Fruit fly (Drosophila melanogaster): Measurements from ENCODE around the gene Ost48.

Ost48 gene

dm6 chrX:9193604-9194003 is 35.3 kb upstream of the Ost48 start, which contains the start of gene CG12106 (continued):
- TF ChIP-seq E2f2 (GFP tag; IDR thresholded peaks at IDR 0.05) (peak; percentile 35; the same call in 1 of the 2 replicates), gem (tag; optimal IDR thresholded peaks at IDR 0.05) (peak; percentile 71), slbo (GFP tag; IDR thresholded peaks at IDR 0.05) (peak; percentile 72), CG14050 (GFP tag; IDR thresholded peaks at IDR 0.05) (peak; percentile 32; the same call in 1 of the 3 replicates), Med (GFP tag) (peak; percentile 87), jing (GFP tag; optimal IDR thresholded peaks at IDR 0.05) (peak; percentile 14), CG6272 (GFP tag; IDR thresholded peaks at IDR 0.05) (no peak), ind (GFP tag; optimal IDR thresholded peaks at IDR 0.05) (peak; percentile 51), Atf3 (GFP tag; optimal IDR thresholded peaks at IDR 0.05) (no peak), trem (tag; optimal IDR thresholded peaks at IDR 0.05) (peak; percentile 26), Hr3 (GFP tag; optimal IDR thresholded peaks at IDR 0.05) (peak; percentile 4), ftz-f1 (GFP tag; optimal IDR thresholded peaks at IDR 0.05) (no peak), CG15514 (GFP tag; optimal IDR thresholded peaks at IDR 0.05) (peak; percentile 98), CG31441 (GFP tag; IDR thresholded peaks at IDR 0.05) (peak; percentile 33; the same call in 1 of the 2 replicates), pan (optimal IDR thresholded peaks at IDR 0.05) (no peak), pan (GFP tag; optimal IDR thresholded peaks at IDR 0.05 in 1 of 2, IDR thresholded peaks at IDR 0.05 in 1 of 2) (peak in 1 of 2 experiments; percentile 44), lbe (GFP tag; optimal IDR thresholded peaks at IDR 0.05) (peak; percentile 12), Elba2 (GFP tag; optimal IDR thresholded peaks at IDR 0.05) (no peak), CG13123 (GFP tag; optimal IDR thresholded peaks at IDR 0.05) (peak; percentile 20), CG17359 (tag; optimal IDR thresholded peaks at IDR 0.05) (peak; percentile 27), knrl (GFP tag; IDR thresholded peaks at IDR 0.05; ENCODE audit: partially characterized antibody) (no peak), tgo (GFP tag; IDR thresholded peaks at IDR 0.05) (peak; percentile 62; the same call in 2 of the 3 replicates), CG18011 (GFP tag; optimal IDR thresholded peaks at IDR 0.05) (no peak), Atf-2 (GFP tag; optimal IDR thresholded peaks at IDR 0.05) (peak; percentile 1), sug (tag; optimal IDR thresholded peaks at IDR 0.05) (peak; percentile 56), CG4617 (GFP tag; optimal IDR thresholded peaks at IDR 0.05; ENCODE audit: borderline replicate concordance) (peak; percentile 23), dmrt11E (tag; optimal IDR thresholded peaks at IDR 0.05) (peak; percentile 9), CG9727 (GFP tag; optimal IDR thresholded peaks at IDR 0.05) (peak; percentile 3), CG34376 (GFP tag; optimal IDR thresholded peaks at IDR 0.05) (peak; percentile 25), CG17829 (tag; optimal IDR thresholded peaks at IDR 0.05) (peak; percentile 49), nom (GFP tag; optimal IDR thresholded peaks at IDR 0.05) (peak; percentile 13), CG7839 (tag; optimal IDR thresholded peaks at IDR 0.05) (peak; percentile 62), cas (GFP tag; IDR thresholded peaks at IDR 0.05) (no peak), CG6854 (GFP tag; optimal IDR thresholded peaks at IDR 0.05) (no peak), Chrac-16 (GFP tag; optimal IDR thresholded peaks at IDR 0.05) (peak; percentile 44), esg (GFP tag; conservative IDR thresholded peaks at IDR 0.05) (peak; percentile 57; the same call in 1 of the 2 replicates), CG7357 (GFP tag; IDR thresholded peaks at IDR 0.05) (peak; percentile 32; the same call in 1 of the 3 replicates), CG15479 (GFP tag; optimal IDR thresholded peaks at IDR 0.05) (peak; percentile 29), CG12391 (tag; optimal IDR thresholded peaks at IDR 0.05) (peak; percentile 47), maf-S (GFP tag; optimal IDR thresholded peaks at IDR 0.05) (no peak), CG4854 (GFP tag; optimal IDR thresholded peaks at IDR 0.05) (peak; percentile 8), slp2 (GFP tag; optimal IDR thresholded peaks at IDR 0.05) (no peak), zfh2 (GFP tag; optimal IDR thresholded peaks at IDR 0.05) (peak; percentile 56), Trl (optimal IDR thresholded peaks at IDR 0.05) (no peak), Trl (GFP tag; optimal IDR thresholded peaks at IDR 0.05) (peak; percentile 39), CG8290 (GFP tag; optimal IDR thresholded peaks at IDR 0.05) (no peak), CG8290 (tag; optimal IDR thresholded peaks at IDR 0.05) (peak in 1 of 2 experiments; percentile 72), Doc3 (GFP tag; IDR thresholded peaks at IDR 0.05; ENCODE audit: partially characterized antibody) (no peak), CG10274 (GFP tag; optimal IDR thresholded peaks at IDR 0.05) (peak; percentile 36), CG4328 (GFP tag; optimal IDR thresholded peaks at IDR 0.05) (no peak), Hsf (GFP tag; optimal IDR thresholded peaks at IDR 0.05) (peak; percentile 14), CG18262 (tag; optimal IDR thresholded peaks at IDR 0.05) (peak; percentile 36)
